Worm (Caenorhabditis elegans) whole organism, L4 larva: ENCODE measurements around the gene mks-2.

ENCODE experiments used
- F44E2.7 ChIP-seq: fragments of 200-800 bp; sonication (Bioruptor generic); IDR thresholded peaks from 2 replicates; pipeline ENCODE4 v2.1.2; 2022; ENCODE audit warnings: missing genetic modification characterization, missing compliant biosample characterization
- ceh-44 ChIP-seq: fragments of 200-800 bp; sonication (Bioruptor generic); IDR thresholded peaks from 2 replicates; pipeline ENCODE4 v1.3.6; 2022; ENCODE audit warnings: missing genetic modification reagents, missing genetic modification characterization, missing compliant biosample characterization
- ceh-82 ChIP-seq: sonication (generic microtip); optimal IDR thresholded peaks from 2 replicates; lab custom pipeline; 2017; ENCODE audit warnings: missing biosample characterization, missing genetic modification characterization
- dve-1 ChIP-seq: sonication (generic microtip); optimal IDR thresholded peaks from 2 replicates; lab custom pipeline; 2017; ENCODE audit warnings: antibody characterized with exemption, mild to moderate bottlenecking, missing genetic modification characterization, missing compliant biosample characterization; ENCODE audit not compliant: insufficient read depth
- nhr-77 ChIP-seq: fragments of 150-350 bp; optimal IDR thresholded peaks from 2 replicates; lab custom pipeline; 2014; ENCODE audit warnings: missing biosample characterization, missing genetic modification characterization
- pha-4 ChIP-seq, 2 experiments: fragments of 150-350 bp in 1 of 2; fragments of 200-800 bp in 1 of 2; sonication (Bioruptor generic) in 1 of 2; IDR thresholded peaks in 1 of 2; optimal IDR thresholded peaks in 1 of 2; 2 replicates each; pipeline versions ENCODE4 v1.3.6 to Lab custom; 2014 to 2022; ENCODE audit warnings: missing genetic modification characterization in 2 of 2, missing genetic modification reagents in 2 of 2, missing biosample characterization in 1 of 2, missing compliant biosample characterization in 1 of 2
- snpc-4 ChIP-seq: fragments of 150-350 bp; optimal IDR thresholded peaks from 2 replicates; lab custom pipeline; 2014; ENCODE audit warnings: missing biosample characterization, missing genetic modification characterization
- spr-3 ChIP-seq: fragments of 200-800 bp; sonication (Bioruptor generic); optimal IDR thresholded peaks from 2 replicates; lab custom pipeline; 2018; ENCODE audit warnings: mild to moderate bottlenecking, missing genetic modification characterization, missing compliant biosample characterization
- unc-62 ChIP-seq, 3 experiments: fragments of 150-350 bp in 1 of 3; sonication (generic microtip); optimal IDR thresholded peaks in 2 of 3; peaks in 1 of 3; 1 replicate in 1 of 3; 2 replicates in 2 of 3; lab custom pipeline; 2014 to 2017; ENCODE audit warnings: missing biosample characterization in 3 of 3, missing genetic modification characterization in 3 of 3, missing genetic modification reagents in 3 of 3, missing genotype in 1 of 3
- zag-1 ChIP-seq: fragments of 150-350 bp; optimal IDR thresholded peaks from 2 replicates; lab custom pipeline; 2014; ENCODE audit warnings: missing biosample characterization, missing genetic modification characterization

- TF ChIP-seq dve-1 (tag; lab: Kevin White, UChicago) (no peak), ceh-82 (tag; lab: Kevin White, UChicago) (no peak), unc-62 (GFP tag; optimal IDR thresholded peaks at IDR 0.05 in 1 of 2; lab: Kevin White, UChicago) (no peak), unc-62 (tag; optimal IDR thresholded peaks at IDR 0.05; lab: Kevin White, UChicago) (no peak), snpc-4 (tag; lab: Kevin White, UChicago) (no peak), zag-1 (tag; lab: Kevin White, UChicago) (no peak), ceh-44 (GFP tag; lab: Robert Waterston, UW) (no peak), pha-4 (GFP tag; IDR thresholded peaks at IDR 0.05; lab: Robert Waterston, UW) (no peak), pha-4 (tag; optimal IDR thresholded peaks at IDR 0.05; lab: Kevin White, UChicago) (no peak), nhr-77 (no peak), F44E2.7 (GFP tag; lab: Robert Waterston, UW) (no peak), spr-3 (GFP tag; lab: Kevin White, UChicago) (no peak)
Measured at ce11 chrII:6207252-6207651, 12.0 kb downstream of the mks-2 start.
